Worm (Caenorhabditis elegans) whole organism, mixed stage, embryonic: ENCODE results near the gene Y43F8B.28.

Experiments
- ceh-43 ChIP-seq: fragments of 200-800 bp; sonication (Bioruptor generic); optimal IDR thresholded peaks from 2 replicates; lab custom pipeline; 2018; ENCODE audit warnings: mild to moderate bottlenecking, missing genetic modification characterization, moderate library complexity, missing compliant biosample characterization
- elt-1 ChIP-seq: sonication (generic microtip); optimal IDR thresholded peaks from 2 replicates; lab custom pipeline; 2017; ENCODE audit warnings: missing genetic modification characterization, mild to moderate bottlenecking, missing compliant biosample characterization, antibody characterized with exemption, moderate library complexity, borderline replicate concordance; ENCODE audit not compliant: insufficient read depth
- lsy-2 ChIP-seq: fragments of 150-350 bp; optimal IDR thresholded peaks from 2 replicates; lab custom pipeline; 2014; ENCODE audit warnings: missing biosample characterization, missing genetic modification characterization
- mls-2 ChIP-seq: sonication (generic microtip); optimal IDR thresholded peaks from 2 replicates; lab custom pipeline; 2016; ENCODE audit warnings: mild to moderate bottlenecking, missing genetic modification characterization, moderate library complexity, missing compliant biosample characterization
- sem-2 ChIP-seq: fragments of 200-800 bp; sonication (Bioruptor generic); optimal IDR thresholded peaks from 2 replicates; lab custom pipeline; 2018; ENCODE audit warnings: mild to moderate bottlenecking, missing genetic modification characterization, missing compliant biosample characterization
- snpc-4 ChIP-seq: fragments of 150-350 bp; optimal IDR thresholded peaks from 2 replicates; lab custom pipeline; 2014; ENCODE audit warnings: missing biosample characterization, missing genetic modification characterization
- sptf-1 ChIP-seq: sonication (generic microtip); optimal IDR thresholded peaks from 2 replicates; lab custom pipeline; 2017; ENCODE audit warnings: mild to moderate bottlenecking, missing genetic modification characterization, moderate library complexity, missing compliant biosample characterization
- unc-39 ChIP-seq: fragments of 150-350 bp; optimal IDR thresholded peaks from 2 replicates; lab custom pipeline; 2014; ENCODE audit warnings: missing biosample characterization, missing genetic modification characterization

ce11 chrV:19467574-19467973, 17.5 kb upstream of the Y43F8B.28 start, which contains the start of gene Y43F8B.23:
- no peak for TF ChIP-seq elt-1
- TF ChIP-seq snpc-4 = no peak
- no peak for TF ChIP-seq sem-2 (GFP tag; lab: Kevin White, UChicago)
- no peak for TF ChIP-seq lsy-2 (tag; lab: Kevin White, UChicago)
- TF ChIP-seq ceh-43 (GFP tag; lab: Kevin White, UChicago) = no peak
- TF ChIP-seq sptf-1 (tag; lab: Kevin White, UChicago) = no peak
- TF ChIP-seq unc-39 (tag; lab: Kevin White, UChicago) = no peak
- no peak for TF ChIP-seq mls-2 (tag; lab: Kevin White, UChicago)
